Worm (Caenorhabditis elegans): ENCODE results near the gene rpl-11.1.

DNA sequence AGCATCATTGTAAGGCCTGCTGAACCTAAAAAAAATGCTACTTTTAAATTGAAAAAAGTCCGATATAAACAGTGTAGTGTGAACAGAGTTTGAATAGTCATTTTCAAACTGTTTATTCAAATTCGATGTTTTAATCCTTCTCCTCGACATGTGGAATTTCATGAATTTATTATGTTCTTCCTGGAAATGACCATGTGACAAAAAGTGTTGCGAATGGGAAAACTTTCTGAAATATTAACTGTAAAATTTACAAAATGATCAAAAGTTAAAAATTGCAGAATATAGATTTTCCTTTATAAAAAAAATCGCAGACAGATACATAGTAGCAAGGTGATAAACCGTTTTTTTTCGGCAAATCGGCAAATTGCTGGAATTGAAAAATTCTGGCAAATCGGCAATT, 19.5 kb upstream of the rpl-11.1 start, which contains the start of gene T22F3.8:
- TF ChIP-seq dao-5 (tag; optimal IDR thresholded peaks at IDR 0.05): no peak
- TF ChIP-seq W03F9.2 (tag; optimal IDR thresholded peaks at IDR 0.05): no peak
- no peak for TF ChIP-seq him-1 (tag; optimal IDR thresholded peaks at IDR 0.05)
